Worm (Caenorhabditis elegans) whole organism, early embryonic: ENCODE data around the gene C53A5.2.

Experiments used
- aly-1 ChIP-seq: sonication (generic microtip); optimal IDR thresholded peaks from 2 replicates; lab custom pipeline; 2016; ENCODE audit warnings: missing genetic modification characterization, missing compliant biosample characterization
- ama-1 ChIP-seq: fragments of 150-350 bp; optimal IDR thresholded peaks from 2 replicates; lab custom pipeline; 2014
- ceh-36 ChIP-seq: sonication (generic microtip); optimal IDR thresholded peaks from 2 replicates; lab custom pipeline; 2016; ENCODE audit warnings: missing genetic modification characterization, inconsistent platforms, missing compliant biosample characterization
- ets-7 ChIP-seq: sonication (generic microtip); optimal IDR thresholded peaks from 2 replicates; lab custom pipeline; 2016; ENCODE audit warnings: missing genotype, missing genetic modification characterization, missing compliant biosample characterization
- hmbx-1 ChIP-seq: sonication (generic microtip); optimal IDR thresholded peaks from 2 replicates; lab custom pipeline; 2016; ENCODE audit warnings: mild to moderate bottlenecking, missing genetic modification characterization, missing compliant biosample characterization
- hmg-4 ChIP-seq: fragments of 200-800 bp; sonication (Bioruptor generic); optimal IDR thresholded peaks from 2 replicates; lab custom pipeline; 2018; ENCODE audit warnings: mild to moderate bottlenecking, missing genetic modification characterization, missing compliant biosample characterization
- hnd-1 ChIP-seq: sonication (generic microtip); optimal IDR thresholded peaks from 2 replicates; lab custom pipeline; 2016; ENCODE audit warnings: missing genetic modification characterization, missing compliant biosample characterization
- scrt-1 ChIP-seq: fragments of 200-800 bp; sonication (Bioruptor generic); IDR thresholded peaks from 2 replicates; pipeline ENCODE4 v1.3.6; 2022; ENCODE audit warnings: missing genetic modification characterization, missing compliant biosample characterization
- sea-1 ChIP-seq: fragments of 200-800 bp; sonication (Bioruptor generic); conservative IDR thresholded peaks from 2 replicates; pipeline ENCODE4 v1.3.6; 2022; ENCODE audit warnings: missing genetic modification characterization, missing compliant biosample characterization
- tbx-11 ChIP-seq: fragments of 200-800 bp; sonication (Bioruptor generic); IDR thresholded peaks from 2 replicates; pipeline ENCODE4 v1.3.6; 2022; ENCODE audit warnings: missing genetic modification characterization, missing compliant biosample characterization
- tra-4 ChIP-seq: sonication (generic microtip); optimal IDR thresholded peaks from 2 replicates; lab custom pipeline; 2017; ENCODE audit warnings: missing genetic modification characterization, missing compliant biosample characterization

DNA sequence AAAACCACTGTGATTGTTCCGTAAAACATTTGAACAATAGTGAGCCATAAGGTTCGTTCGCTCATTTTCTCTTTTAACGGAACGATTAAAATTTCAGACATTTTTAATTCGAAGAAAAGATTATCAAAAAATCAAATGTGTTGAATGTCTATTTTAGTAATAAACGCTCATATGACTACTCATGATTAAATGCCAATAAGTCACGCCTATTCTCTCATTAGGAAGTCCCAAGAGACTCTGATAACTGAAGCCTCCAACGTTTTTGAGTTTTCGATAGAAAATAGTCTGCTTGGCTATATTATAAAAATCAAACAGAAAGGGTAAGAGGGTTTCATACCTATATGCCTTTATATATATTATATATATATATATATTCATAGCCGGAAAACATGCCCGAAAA lies 33.2 kb upstream of the C53A5.2 start, which contains the start of gene srg-47:
- no peak for TF ChIP-seq ama-1 (lab: Kevin White, UChicago)
- no peak for TF ChIP-seq tra-4 (tag; lab: Kevin White, UChicago)
- TF ChIP-seq hmg-4 (GFP tag; lab: Kevin White, UChicago) = no peak
- no peak for TF ChIP-seq tbx-11 (GFP tag; lab: Robert Waterston, UW)
- no peak for TF ChIP-seq hnd-1 (tag; lab: Kevin White, UChicago)
- TF ChIP-seq scrt-1 = no peak
- no peak for TF ChIP-seq hmbx-1 (tag; lab: Kevin White, UChicago)
- TF ChIP-seq aly-1 (tag; lab: Kevin White, UChicago) = no peak
- TF ChIP-seq ets-7 (tag; lab: Kevin White, UChicago) = no peak
- no peak for TF ChIP-seq ceh-36
- no peak for TF ChIP-seq sea-1 (GFP tag; lab: Robert Waterston, UW)
